Fruit fly (Drosophila melanogaster) whole organism, embryonic: ENCODE results near the gene CCT7.

Experiments
- Adf1 ChIP-seq: fragments of 200-800 bp; sonication (Bioruptor generic); IDR thresholded peaks from 2 replicates; pipeline ENCODE4 v1.3.6; 2022; ENCODE audit warnings: missing biosample characterization, missing genetic modification characterization
- Asciz ChIP-seq: fragments of 200-800 bp; sonication (Bioruptor generic); optimal IDR thresholded peaks from 2 replicates; lab custom pipeline; 2017; ENCODE audit warnings: missing biosample characterization, mild to moderate bottlenecking, missing genetic modification characterization, missing genetic modification reagents
- Atf-2 ChIP-seq: fragments of 200-800 bp; sonication (Bioruptor generic); optimal IDR thresholded peaks from 2 replicates; lab custom pipeline; 2016; ENCODE audit warnings: missing biosample characterization, missing genetic modification characterization
- Atf6 ChIP-seq: fragments of 200-800 bp; sonication (Bioruptor generic); IDR thresholded peaks from 2 replicates; pipeline ENCODE4 v1.3.6; 2022; ENCODE audit warnings: missing biosample characterization, missing genetic modification characterization
- B-H2 ChIP-seq: fragments of 200-800 bp; sonication (Bioruptor generic); optimal IDR thresholded peaks from 2 replicates; lab custom pipeline; 2018; ENCODE audit warnings: missing biosample characterization, mild to moderate bottlenecking, missing genetic modification characterization
- CG10366 ChIP-seq: fragments of 200-800 bp; sonication (Bioruptor generic); IDR thresholded peaks from 2 replicates; pipeline ENCODE4 v1.3.6; 2022; ENCODE audit warnings: missing biosample characterization, missing genetic modification characterization
- CG12769 ChIP-seq: fragments of 200-800 bp; sonication (Bioruptor generic); optimal IDR thresholded peaks from 2 replicates; lab custom pipeline; 2019; ENCODE audit warnings: missing biosample characterization, mild to moderate bottlenecking, missing genetic modification characterization, moderate library complexity
- CG13424 ChIP-seq: fragments of 200-800 bp; sonication (Bioruptor generic); optimal IDR thresholded peaks from 2 replicates; lab custom pipeline; 2019; ENCODE audit warnings: missing biosample characterization, mild to moderate bottlenecking, missing genetic modification characterization, moderate library complexity
- CG13775 ChIP-seq: fragments of 200-800 bp; sonication (Bioruptor generic); optimal IDR thresholded peaks from 3 replicates; lab custom pipeline; 2017; ENCODE audit warnings: missing biosample characterization, mild to moderate bottlenecking, missing genetic modification characterization
- CG15011 ChIP-seq: fragments of 200-800 bp; sonication (Bioruptor generic); optimal IDR thresholded peaks from 3 replicates; lab custom pipeline; 2018; ENCODE audit warnings: missing biosample characterization, mild to moderate bottlenecking, missing genetic modification characterization
- CG15073 ChIP-seq: fragments of 200-800 bp; sonication (Bioruptor generic); optimal IDR thresholded peaks from 2 replicates; lab custom pipeline; 2016; ENCODE audit warnings: missing biosample characterization, missing genetic modification characterization
- CG15269 ChIP-seq: fragments of 200-800 bp; sonication (Bioruptor generic); optimal IDR thresholded peaks from 2 replicates; lab custom pipeline; 2018; ENCODE audit warnings: missing biosample characterization, mild to moderate bottlenecking, missing genetic modification characterization, moderate library complexity
- CG18599 ChIP-seq: fragments of 200-800 bp; sonication (Bioruptor generic); optimal IDR thresholded peaks from 3 replicates; lab custom pipeline; 2017; ENCODE audit warnings: missing biosample characterization, missing genetic modification characterization, mild to moderate bottlenecking, moderate library complexity, missing genetic modification reagents
- CG18764 ChIP-seq: fragments of 200-800 bp; sonication (Bioruptor generic); optimal IDR thresholded peaks from 3 replicates; lab custom pipeline; 2016; ENCODE audit warnings: missing biosample characterization, missing genetic modification characterization
- CG2875 ChIP-seq: fragments of 200-800 bp; sonication (Bioruptor generic); optimal IDR thresholded peaks from 2 replicates; lab custom pipeline; 2017; ENCODE audit warnings: missing biosample characterization, mild to moderate bottlenecking, missing genetic modification characterization, missing genetic modification reagents
- CG5245 ChIP-seq: fragments of 200-800 bp; sonication (Bioruptor generic); optimal IDR thresholded peaks from 3 replicates; lab custom pipeline; 2016; ENCODE audit warnings: missing biosample characterization, missing genetic modification characterization
- CG7987 ChIP-seq: fragments of 200-800 bp; sonication (Bioruptor generic); optimal IDR thresholded peaks from 2 replicates; lab custom pipeline; 2018; ENCODE audit warnings: missing biosample characterization, mild to moderate bottlenecking, missing genetic modification characterization, moderate library complexity
- CG8290 ChIP-seq, 3 experiments: fragments of 200-800 bp; sonication (Bioruptor generic); optimal IDR thresholded peaks; 2 replicates each; lab custom pipeline; 2016 to 2019; ENCODE audit warnings: missing biosample characterization in 3 of 3, missing genetic modification characterization in 3 of 3, mild to moderate bottlenecking in 2 of 3, moderate library complexity in 1 of 3
- CG8944 ChIP-seq: fragments of 200-800 bp; sonication (Bioruptor generic); optimal IDR thresholded peaks from 3 replicates; lab custom pipeline; 2016; ENCODE audit warnings: missing biosample characterization, missing genetic modification characterization
- CG9215 ChIP-seq: fragments of 200-800 bp; sonication (Bioruptor generic); IDR thresholded peaks from 2 replicates; pipeline ENCODE4 v1.3.6; 2022; ENCODE audit warnings: missing biosample characterization, missing genetic modification characterization
- CG9437 ChIP-seq: fragments of 200-800 bp; sonication (Bioruptor generic); optimal IDR thresholded peaks from 2 replicates; lab custom pipeline; 2018; ENCODE audit warnings: missing biosample characterization, mild to moderate bottlenecking, missing genetic modification characterization
- CrebB ChIP-seq: fragments of 200-800 bp; sonication (Bioruptor generic); optimal IDR thresholded peaks from 3 replicates; lab custom pipeline; 2018; ENCODE audit warnings: missing biosample characterization, mild to moderate bottlenecking, missing genetic modification characterization
- Doc2 ChIP-seq: fragments of 200-800 bp; sonication (Bioruptor generic); IDR thresholded peaks from 2 replicates; pipeline ENCODE4 v1.3.6; 2022; ENCODE audit warnings: missing biosample characterization, missing genetic modification characterization
- HHEX ChIP-seq: fragments of 200-800 bp; sonication (Bioruptor generic); optimal IDR thresholded peaks from 3 replicates; lab custom pipeline; 2017; ENCODE audit warnings: missing biosample characterization, mild to moderate bottlenecking, missing genetic modification characterization, missing genetic modification reagents
- Hr3 ChIP-seq: fragments of 200-800 bp; sonication (Bioruptor generic); optimal IDR thresholded peaks from 3 replicates; lab custom pipeline; 2016; ENCODE audit warnings: missing biosample characterization, missing genetic modification characterization
- Myb ChIP-seq: fragments of 200-800 bp; sonication (Bioruptor generic); optimal IDR thresholded peaks from 2 replicates; lab custom pipeline; 2016; ENCODE audit warnings: missing biosample characterization, missing genetic modification characterization
- NC2α ChIP-seq: fragments of 200-800 bp; sonication (Bioruptor generic); optimal IDR thresholded peaks from 2 replicates; lab custom pipeline; 2016; ENCODE audit warnings: missing biosample characterization, missing genetic modification characterization
- Side ChIP-seq: fragments of 200-800 bp; sonication (Bioruptor generic); optimal IDR thresholded peaks from 2 replicates; lab custom pipeline; 2016; ENCODE audit warnings: missing biosample characterization, missing genetic modification characterization
- chm ChIP-seq: fragments of 200-800 bp; sonication (Bioruptor generic); IDR thresholded peaks from 2 replicates; pipeline ENCODE4 v1.3.6; 2022; ENCODE audit warnings: missing biosample characterization, missing genetic modification characterization
- ci ChIP-seq: fragments of 200-800 bp; sonication (Bioruptor generic); IDR thresholded peaks from 3 replicates; pipeline ENCODE4 v1.3.6; 2022; ENCODE audit warnings: missing biosample characterization, missing genetic modification characterization
- cwo ChIP-seq: fragments of 200-800 bp; sonication (Bioruptor generic); optimal IDR thresholded peaks from 3 replicates; lab custom pipeline; 2017; ENCODE audit warnings: missing biosample characterization, missing genetic modification characterization, mild to moderate bottlenecking, moderate library complexity, missing genetic modification reagents
- disco-r ChIP-seq: fragments of 200-800 bp; sonication (Bioruptor generic); optimal IDR thresholded peaks from 2 replicates; lab custom pipeline; 2016; ENCODE audit warnings: missing biosample characterization, missing genetic modification characterization
- dm ChIP-seq: fragments of 200-800 bp; sonication (Bioruptor generic); optimal IDR thresholded peaks from 3 replicates; lab custom pipeline; 2016; ENCODE audit warnings: missing biosample characterization, missing genetic modification characterization
- gem ChIP-seq: fragments of 200-800 bp; sonication (Bioruptor generic); optimal IDR thresholded peaks from 2 replicates; lab custom pipeline; 2019; ENCODE audit warnings: missing biosample characterization, mild to moderate bottlenecking, missing genetic modification characterization, moderate library complexity
- grn ChIP-seq: fragments of 200-800 bp; sonication (Bioruptor generic); optimal IDR thresholded peaks from 3 replicates; lab custom pipeline; 2017; ENCODE audit warnings: missing biosample characterization, missing genetic modification characterization
- gro ChIP-seq: fragments of 200-800 bp; sonication (Bioruptor generic); optimal IDR thresholded peaks from 2 replicates; lab custom pipeline; 2016; ENCODE audit warnings: missing biosample characterization, missing genetic modification characterization
- ham ChIP-seq: fragments of 200-800 bp; sonication (Bioruptor generic); IDR thresholded peaks from 2 replicates; pipeline ENCODE4 v1.3.6; 2022; ENCODE audit warnings: missing biosample characterization, missing genetic modification characterization
- jigr1 ChIP-seq: fragments of 200-800 bp; sonication (Bioruptor generic); IDR thresholded peaks from 3 replicates; pipeline ENCODE4 v1.3.6; 2022; ENCODE audit warnings: missing biosample characterization, missing genetic modification characterization
- lov ChIP-seq, 2 experiments: fragments of 200-800 bp in 1 of 2; fragments of >200 bp in 1 of 2; sonication (Bioruptor generic) in 1 of 2; IDR thresholded peaks in 1 of 2; optimal IDR thresholded peaks in 1 of 2; 2 replicates in 1 of 2; 3 replicates in 1 of 2; pipeline versions ENCODE4 v1.3.6 to Lab custom; 2017 to 2022; ENCODE audit warnings: missing biosample characterization in 1 of 2, missing genetic modification characterization in 1 of 2
- mirr ChIP-seq: fragments of 200-800 bp; sonication (Bioruptor generic); optimal IDR thresholded peaks from 3 replicates; lab custom pipeline; 2018; ENCODE audit warnings: missing biosample characterization, mild to moderate bottlenecking, missing genetic modification characterization
- psq ChIP-seq: fragments of 200-800 bp; sonication (Bioruptor generic); optimal IDR thresholded peaks from 2 replicates; lab custom pipeline; 2017; ENCODE audit warnings: missing biosample characterization, missing genetic modification characterization
- ro ChIP-seq: fragments of 200-800 bp; sonication (Bioruptor generic); IDR thresholded peaks from 2 replicates; pipeline ENCODE4 v1.3.6; 2022; ENCODE audit warnings: missing biosample characterization, missing genetic modification characterization
- sug ChIP-seq: fragments of 200-800 bp; optimal IDR thresholded peaks from 2 replicates; lab custom pipeline; 2019; ENCODE audit warnings: missing biosample characterization, mild to moderate bottlenecking, missing genetic modification characterization, moderate library complexity
- unc-4 ChIP-seq: fragments of 200-800 bp; sonication (Bioruptor generic); IDR thresholded peaks from 2 replicates; pipeline ENCODE4 v1.3.6; 2022; ENCODE audit warnings: missing biosample characterization, missing genetic modification characterization; ENCODE audit not compliant: partially characterized antibody
- zen ChIP-seq: fragments of 200-800 bp; sonication (Bioruptor generic); optimal IDR thresholded peaks from 3 replicates; lab custom pipeline; 2018; ENCODE audit warnings: missing biosample characterization, mild to moderate bottlenecking, missing genetic modification characterization, moderate library complexity
- zfh1 ChIP-seq: fragments of 200-800 bp; sonication (Bioruptor generic); IDR thresholded peaks from 3 replicates; pipeline ENCODE4 v1.3.6; 2022; ENCODE audit warnings: missing biosample characterization, missing genetic modification characterization

The CCT7 gene

DNA sequence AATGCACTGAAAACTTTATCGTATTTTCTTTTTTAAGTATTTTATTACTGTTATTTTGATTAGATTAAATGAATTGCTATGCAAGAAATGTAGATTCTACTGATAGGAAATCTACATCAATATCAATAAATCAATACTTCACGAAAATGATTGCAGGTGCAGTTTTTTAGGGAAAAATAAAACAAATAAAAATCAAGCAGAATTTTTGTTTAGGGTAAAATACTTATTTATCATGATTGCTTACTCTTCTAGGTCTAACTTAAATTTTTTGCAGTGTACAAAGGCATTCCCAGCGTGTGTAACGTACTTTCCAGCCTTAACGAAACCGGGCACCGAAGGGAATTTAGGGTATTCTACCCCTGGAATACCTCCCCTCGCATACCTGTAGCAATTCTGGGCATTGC lies 7.2 kb downstream of the CCT7 start (continued):
- TF ChIP-seq CG9437 (GFP tag; lab: Kevin White, UChicago) (peak; percentile 44), CrebB (tag; lab: Kevin White, UChicago) (no peak), dm (GFP tag; lab: Kevin White, UChicago) (no peak), lov (optimal IDR thresholded peaks at IDR 0.05; lab: Kevin White, UChicago) (no peak), lov (GFP tag; IDR thresholded peaks at IDR 0.05; lab: Robert Waterston, UW) (peak; percentile 63; the same call in 1 of the 3 replicates), CG13424 (tag; lab: Kevin White, UChicago) (peak; percentile 77), CG18764 (GFP tag; lab: Kevin White, UChicago) (peak; percentile 68), gem (peak; percentile 91), CG5245 (peak; percentile 52)

DNA sequence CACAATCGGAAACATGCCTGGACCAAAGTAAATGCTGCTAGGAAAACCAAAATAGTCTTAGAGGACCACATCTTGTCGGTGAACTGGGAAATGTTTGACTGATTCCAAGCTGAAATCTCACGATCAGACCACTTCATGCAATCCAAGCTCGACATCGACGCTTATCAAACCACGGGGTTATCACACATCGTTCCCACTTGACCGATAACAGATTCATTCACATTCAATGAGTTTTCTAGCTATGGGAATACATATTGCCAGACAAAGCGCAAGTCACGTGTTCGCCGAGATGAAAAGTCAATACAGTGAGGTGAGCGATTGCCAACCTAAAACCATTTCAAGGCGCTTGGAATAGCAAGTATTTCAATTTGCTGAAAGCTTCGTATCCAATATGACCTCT lies 8.3 kb downstream of the CCT7 start:
- peak; percentile 46 for TF ChIP-seq grn (GFP tag; lab: Kevin White, UChicago)
- peak; percentile 54 for TF ChIP-seq sug (tag; lab: Kevin White, UChicago)
- TF ChIP-seq Myb (GFP tag; lab: Kevin White, UChicago), result no peak
- no peak for TF ChIP-seq HHEX
- no peak for TF ChIP-seq CG2875
- no peak for TF ChIP-seq CG8290 (GFP tag; optimal IDR thresholded peaks at IDR 0.05; lab: Kevin White, UChicago)
- TF ChIP-seq CG8290 (tag; optimal IDR thresholded peaks at IDR 0.05; lab: Kevin White, UChicago), result peak in 1 of 2 experiments; percentile 24
- no peak for TF ChIP-seq gem
- no peak for TF ChIP-seq Adf1 (GFP tag; lab: Robert Waterston, UW)
- peak; percentile 57 for TF ChIP-seq mirr (GFP tag; lab: Kevin White, UChicago)
- TF ChIP-seq CG7987, result peak; percentile 49
- TF ChIP-seq zen (tag; lab: Kevin White, UChicago), result no peak
- no peak for TF ChIP-seq chm (GFP tag; lab: Robert Waterston, UW)
- TF ChIP-seq CG9215 (GFP tag; lab: Robert Waterston, UW), result no peak
- no peak for TF ChIP-seq jigr1 (GFP tag; lab: Robert Waterston, UW)
- TF ChIP-seq Atf6 (GFP tag; lab: Robert Waterston, UW), result no peak
- no peak for TF ChIP-seq Asciz (GFP tag; lab: Kevin White, UChicago)
- TF ChIP-seq CG10366, result no peak
- no peak for TF ChIP-seq psq (GFP tag; lab: Kevin White, UChicago)
- no peak for TF ChIP-seq CG15073 (GFP tag; lab: Kevin White, UChicago)
- peak; percentile 91 for TF ChIP-seq cwo
- TF ChIP-seq Side (GFP tag; lab: Kevin White, UChicago), result no peak
- TF ChIP-seq CG15011 (GFP tag; lab: Kevin White, UChicago), result no peak
- TF ChIP-seq CG13775, result no peak
- no peak for TF ChIP-seq Doc2 (GFP tag; lab: Robert Waterston, UW)
- no peak for TF ChIP-seq CG8944 (GFP tag; lab: Kevin White, UChicago)
- TF ChIP-seq CG12769 (tag; lab: Kevin White, UChicago), result peak; percentile 20
- TF ChIP-seq NC2α (GFP tag; lab: Kevin White, UChicago), result no peak
- no peak for TF ChIP-seq ham (GFP tag; lab: Robert Waterston, UW)
- TF ChIP-seq ro (GFP tag; lab: Robert Waterston, UW), result no peak
- TF ChIP-seq CG18599, result peak; percentile 19
- TF ChIP-seq ci, result peak; percentile 44; the same call in 1 of the 3 replicates
- TF ChIP-seq Atf-2 (GFP tag; lab: Kevin White, UChicago), result no peak
- peak; percentile 27 for TF ChIP-seq gro
- no peak for TF ChIP-seq disco-r (GFP tag; lab: Kevin White, UChicago)
- no peak for TF ChIP-seq CG15269 (tag; lab: Kevin White, UChicago)
- no peak for TF ChIP-seq zfh1 (GFP tag; lab: Robert Waterston, UW)
- peak; percentile 7 for TF ChIP-seq CrebB (tag; lab: Kevin White, UChicago)
- peak; percentile 16 for TF ChIP-seq B-H2 (GFP tag; lab: Kevin White, UChicago)
- TF ChIP-seq Hr3 (GFP tag; lab: Kevin White, UChicago), result no peak
- no peak for TF ChIP-seq unc-4
